Worm (Caenorhabditis elegans) whole organism, late embryonic: ENCODE measurements around the gene T13H5.8.

Source experiments
- C38D4.7 ChIP-seq: fragments of 200-800 bp; sonication (Bioruptor generic); optimal IDR thresholded peaks from 2 replicates; lab custom pipeline; 2018; ENCODE audit warnings: mild to moderate bottlenecking, missing genetic modification characterization, moderate library complexity, missing compliant biosample characterization
- K02D7.2 ChIP-seq: sonication (generic microtip); optimal IDR thresholded peaks from 2 replicates; lab custom pipeline; 2017; ENCODE audit warnings: mild to moderate bottlenecking, missing genetic modification characterization, missing compliant biosample characterization
- K09A11.1 ChIP-seq: sonication (generic microtip); optimal IDR thresholded peaks from 2 replicates; lab custom pipeline; 2017; ENCODE audit warnings: antibody characterized with exemption, mild to moderate bottlenecking, missing genetic modification characterization, missing compliant biosample characterization; ENCODE audit not compliant: insufficient read depth
- T23F11.4 ChIP-seq: fragments of 200-800 bp; sonication (Bioruptor generic); optimal IDR thresholded peaks from 2 replicates; lab custom pipeline; 2018; ENCODE audit warnings: mild to moderate bottlenecking, missing genetic modification characterization, missing compliant biosample characterization
- ceh-19 ChIP-seq: fragments of 200-800 bp; sonication (Bioruptor generic); optimal IDR thresholded peaks from 2 replicates; lab custom pipeline; 2018; ENCODE audit warnings: mild to moderate bottlenecking, missing genetic modification characterization, missing compliant biosample characterization
- ceh-2 ChIP-seq: sonication (generic microtip); optimal IDR thresholded peaks from 2 replicates; lab custom pipeline; 2016; ENCODE audit warnings: missing genotype, missing genetic modification characterization, missing compliant biosample characterization
- ceh-22 ChIP-seq: sonication (generic microtip); optimal IDR thresholded peaks from 2 replicates; lab custom pipeline; 2017; ENCODE audit warnings: missing biosample characterization, missing genetic modification characterization
- ceh-31 ChIP-seq: sonication (generic microtip); optimal IDR thresholded peaks from 2 replicates; lab custom pipeline; 2016; ENCODE audit warnings: missing genetic modification characterization, missing compliant biosample characterization
- ceh-34 ChIP-seq: sonication (generic microtip); optimal IDR thresholded peaks from 2 replicates; lab custom pipeline; 2016; ENCODE audit warnings: mild to moderate bottlenecking, missing genetic modification characterization, missing compliant biosample characterization
- ceh-45 ChIP-seq: fragments of 200-800 bp; sonication (Bioruptor generic); IDR thresholded peaks from 2 replicates; pipeline ENCODE4 v1.3.6; 2022; ENCODE audit warnings: missing genetic modification reagents, missing genetic modification characterization, missing compliant biosample characterization
- ceh-48 ChIP-seq: sonication (generic microtip); optimal IDR thresholded peaks from 2 replicates; lab custom pipeline; 2016; ENCODE audit warnings: missing genetic modification characterization, inconsistent platforms, missing compliant biosample characterization
- ceh-9 ChIP-seq: sonication (generic microtip); optimal IDR thresholded peaks from 2 replicates; lab custom pipeline; 2016; ENCODE audit warnings: mild to moderate bottlenecking, missing genetic modification characterization, inconsistent platforms, missing compliant biosample characterization
- che-1 ChIP-seq: sonication (generic microtip); optimal IDR thresholded peaks from 2 replicates; lab custom pipeline; 2016; ENCODE audit warnings: mild to moderate bottlenecking, missing genetic modification characterization, missing compliant biosample characterization
- dve-1 ChIP-seq: sonication (generic microtip); optimal IDR thresholded peaks from 2 replicates; lab custom pipeline; 2017; ENCODE audit warnings: antibody characterized with exemption, mild to moderate bottlenecking, missing genetic modification characterization, missing compliant biosample characterization
- elt-2 ChIP-seq: sonication (generic microtip); optimal IDR thresholded peaks from 2 replicates; lab custom pipeline; 2016; ENCODE audit warnings: missing genetic modification reagents, missing genetic modification characterization, missing compliant biosample characterization
- elt-4 ChIP-seq: sonication (generic microtip); optimal IDR thresholded peaks from 2 replicates; lab custom pipeline; 2016; ENCODE audit warnings: missing genetic modification characterization, missing compliant biosample characterization
- ets-4 ChIP-seq: sonication (generic microtip); optimal IDR thresholded peaks from 2 replicates; lab custom pipeline; 2016; ENCODE audit warnings: missing genetic modification characterization, missing compliant biosample characterization
- eyg-1 ChIP-seq: sonication (generic microtip); optimal IDR thresholded peaks from 2 replicates; lab custom pipeline; 2016; ENCODE audit warnings: missing genotype, missing genetic modification characterization, missing compliant biosample characterization
- fax-1 ChIP-seq: sonication (generic microtip); optimal IDR thresholded peaks from 2 replicates; lab custom pipeline; 2016; ENCODE audit warnings: missing genotype, missing genetic modification characterization, missing compliant biosample characterization
- gmeb-2 ChIP-seq: sonication (generic microtip); optimal IDR thresholded peaks from 2 replicates; lab custom pipeline; 2016; ENCODE audit warnings: missing genetic modification characterization, inconsistent platforms, missing compliant biosample characterization
- hlh-13 ChIP-seq: fragments of 200-800 bp; sonication (Bioruptor generic); optimal IDR thresholded peaks from 2 replicates; lab custom pipeline; 2018; ENCODE audit warnings: mild to moderate bottlenecking, missing genetic modification characterization, missing compliant biosample characterization
- hlh-15 ChIP-seq: sonication (generic microtip); optimal IDR thresholded peaks from 2 replicates; lab custom pipeline; 2016; ENCODE audit warnings: missing genetic modification characterization, missing compliant biosample characterization
- hlh-8 ChIP-seq: sonication (generic microtip); optimal IDR thresholded peaks from 2 replicates; lab custom pipeline; 2016; ENCODE audit warnings: missing genotype, missing genetic modification characterization, missing compliant biosample characterization
- lin-11 ChIP-seq: fragments of 200-800 bp; sonication (Bioruptor generic); optimal IDR thresholded peaks from 2 replicates; lab custom pipeline; 2018; ENCODE audit warnings: mild to moderate bottlenecking, missing genetic modification characterization, missing compliant biosample characterization
- nhr-11 ChIP-seq: fragments of 150-350 bp; optimal IDR thresholded peaks from 2 replicates; lab custom pipeline; 2014; ENCODE audit warnings: missing biosample characterization, missing genetic modification characterization
- pax-1 ChIP-seq: fragments of 150-350 bp; optimal IDR thresholded peaks from 2 replicates; lab custom pipeline; 2014; ENCODE audit warnings: missing biosample characterization, missing genetic modification characterization
- pha-4 ChIP-seq: fragments of 150-350 bp; optimal IDR thresholded peaks from 2 replicates; lab custom pipeline; 2018; ENCODE audit warnings: missing biosample characterization, missing genetic modification reagents, missing genetic modification characterization
- pqm-1 ChIP-seq: sonication (generic microtip); optimal IDR thresholded peaks from 2 replicates; lab custom pipeline; 2016; ENCODE audit warnings: missing genetic modification characterization, missing compliant biosample characterization
- ref-2 ChIP-seq: sonication (generic microtip); optimal IDR thresholded peaks from 2 replicates; lab custom pipeline; 2016; ENCODE audit warnings: missing genetic modification characterization, missing compliant biosample characterization
- sox-4 ChIP-seq: sonication (generic microtip); optimal IDR thresholded peaks from 2 replicates; lab custom pipeline; 2017; ENCODE audit warnings: mild to moderate bottlenecking, missing genetic modification characterization, inconsistent platforms, missing compliant biosample characterization
- tbx-2 ChIP-seq: sonication (generic microtip); optimal IDR thresholded peaks from 2 replicates; lab custom pipeline; 2016; ENCODE audit warnings: missing genetic modification characterization, missing compliant biosample characterization
- tbx-7 ChIP-seq: sonication (generic microtip); optimal IDR thresholded peaks from 2 replicates; lab custom pipeline; 2016; ENCODE audit warnings: missing genotype, missing genetic modification characterization, missing compliant biosample characterization
- ttx-3 ChIP-seq: sonication (generic microtip); optimal IDR thresholded peaks from 2 replicates; lab custom pipeline; 2016; ENCODE audit warnings: missing genetic modification reagents, missing genetic modification characterization, missing compliant biosample characterization
- unc-42 ChIP-seq: sonication (generic microtip); optimal IDR thresholded peaks from 2 replicates; lab custom pipeline; 2016; ENCODE audit warnings: missing genotype, missing genetic modification characterization, missing compliant biosample characterization
- unc-55 ChIP-seq: sonication (generic microtip); optimal IDR thresholded peaks from 2 replicates; lab custom pipeline; 2017; ENCODE audit warnings: missing biosample characterization, missing genetic modification reagents, missing genetic modification characterization

Gene T13H5.8

ce11 chrII:8518210-8518609, at the start of gene T13H5.8:
Gene T13H5.8, plus strand, starts transcription at chrII:8518510.
- no peak for TF ChIP-seq nhr-11 (tag; lab: Kevin White, UChicago)
- no peak for TF ChIP-seq hlh-15 (tag; lab: Kevin White, UChicago)
- TF ChIP-seq sox-4 (tag; lab: Kevin White, UChicago) = no peak
- TF ChIP-seq ref-2 (tag; lab: Kevin White, UChicago) = no peak
- no peak for TF ChIP-seq ceh-9
- no peak for TF ChIP-seq dve-1 (tag; lab: Kevin White, UChicago)
- TF ChIP-seq pqm-1 (tag; lab: Kevin White, UChicago) = no peak
- no peak for TF ChIP-seq eyg-1 (tag; lab: Kevin White, UChicago)
- no peak for TF ChIP-seq ceh-45 (GFP tag; lab: Robert Waterston, UW)
- no peak for TF ChIP-seq tbx-2 (tag; lab: Kevin White, UChicago)
- TF ChIP-seq unc-55 (GFP tag; lab: Kevin White, UChicago) = no peak
- no peak for TF ChIP-seq unc-42 (tag; lab: Kevin White, UChicago)
- no peak for TF ChIP-seq C38D4.7 (GFP tag; lab: Kevin White, UChicago)
- TF ChIP-seq ceh-22 = no peak
- no peak for TF ChIP-seq pax-1
- TF ChIP-seq hlh-8 (tag; lab: Kevin White, UChicago) = no peak

ce11 chrII:8471139-8471538, 47.2 kb upstream of the T13H5.8 start, which contains the start of gene M05D6.8:
Gene M05D6.8, minus strand, starts transcription at chrII:8471239.
- TF ChIP-seq ceh-31 (tag; lab: Kevin White, UChicago) = no peak
- no peak for TF ChIP-seq ceh-19 (GFP tag; lab: Kevin White, UChicago)
- no peak for TF ChIP-seq ceh-48 (tag; lab: Kevin White, UChicago)
- no peak for TF ChIP-seq ttx-3 (tag; lab: Kevin White, UChicago)
- no peak for TF ChIP-seq T23F11.4 (GFP tag; lab: Kevin White, UChicago)
- no peak for TF ChIP-seq gmeb-2
- TF ChIP-seq pax-1 = no peak
- no peak for TF ChIP-seq K02D7.2 (tag; lab: Kevin White, UChicago)
- no peak for TF ChIP-seq ref-2 (tag; lab: Kevin White, UChicago)

ce11 chrII:8472916-8473315, 45.4 kb upstream of the T13H5.8 start:
- TF ChIP-seq hlh-15 (tag; lab: Kevin White, UChicago) (no peak), hlh-13 (GFP tag; lab: Kevin White, UChicago) (no peak), ets-4 (tag; lab: Kevin White, UChicago) (no peak), ceh-34 (tag; lab: Kevin White, UChicago) (no peak), elt-4 (tag; lab: Kevin White, UChicago) (no peak), ceh-45 (GFP tag; lab: Robert Waterston, UW) (no peak), lin-11 (tag; lab: Kevin White, UChicago) (no peak), ceh-2 (tag; lab: Kevin White, UChicago) (no peak), tbx-7 (no peak), elt-2 (tag; lab: Kevin White, UChicago) (no peak), pha-4 (tag; lab: Kevin White, UChicago) (no peak), che-1 (tag; lab: Kevin White, UChicago) (no peak), K09A11.1 (tag; lab: Kevin White, UChicago) (no peak)

ce11 chrII:8475306-8475822, 42.9 kb upstream of the T13H5.8 start, which contains the start of the genes M05D6.1 and M05D6.3:
Gene M05D6.1, minus strand, starts transcription at chrII:8475406.
Gene M05D6.3, plus strand, starts transcription at chrII:8475772.
- TF ChIP-seq hlh-13 (GFP tag; lab: Kevin White, UChicago) = no peak

- TF ChIP-seq ceh-2 (tag; lab: Kevin White, UChicago) (no peak), hlh-15 (tag; lab: Kevin White, UChicago) (no peak), fax-1 (tag; lab: Kevin White, UChicago) (no peak), K02D7.2 (tag; lab: Kevin White, UChicago) (no peak)
- TF ChIP-seq, all 69 proteins: peak for 0
These were observed 39.0 kb upstream of the T13H5.8 start for ce11 chrII:8479337-8479736.
